Worm (Caenorhabditis elegans) whole organism, L4 larva: ENCODE data around the gene lin-5.
A peak's percentile ranks its signal among the peaks of the same experiment; 100 is the strongest.

Experiments used
- D1046.2 ChIP-seq: fragments of 200-800 bp; sonication (Bioruptor generic); IDR thresholded peaks from 2 replicates; pipeline ENCODE4 v1.3.6; 2022; ENCODE audit warnings: missing genetic modification characterization, missing compliant biosample characterization
- F10B5.3 ChIP-seq: sonication (generic microtip); optimal IDR thresholded peaks from 2 replicates; lab custom pipeline; 2016; ENCODE audit warnings: mild to moderate bottlenecking, missing genetic modification characterization, missing compliant biosample characterization
- F26F4.8 ChIP-seq: fragments of 200-800 bp; sonication (Bioruptor generic); conservative IDR thresholded peaks from 2 replicates; pipeline ENCODE4 v1.3.6; 2022; ENCODE audit warnings: missing genetic modification characterization, missing compliant biosample characterization
- R02D3.7 ChIP-seq: fragments of 150-350 bp; sonication (generic microtip); optimal IDR thresholded peaks from 3 replicates; lab custom pipeline; 2014; ENCODE audit warnings: missing biosample characterization, missing genetic modification characterization
- T20F7.1 ChIP-seq: fragments of 200-800 bp; sonication (Bioruptor generic); optimal IDR thresholded peaks from 2 replicates; lab custom pipeline; 2018; ENCODE audit warnings: mild to moderate bottlenecking, missing genetic modification characterization, missing compliant biosample characterization
- Y5F2A.4 ChIP-seq: fragments of 200-800 bp; sonication (Bioruptor generic); optimal IDR thresholded peaks from 2 replicates; lab custom pipeline; 2018; ENCODE audit warnings: mild to moderate bottlenecking, missing genetic modification characterization, missing compliant biosample characterization
- ZK337.2 ChIP-seq: fragments of 200-800 bp; sonication (Bioruptor generic); IDR thresholded peaks from 2 replicates; pipeline ENCODE4 v1.3.6; 2022; ENCODE audit warnings: missing genetic modification reagents, missing genetic modification characterization, missing compliant biosample characterization
- aha-1 ChIP-seq: fragments of 150-350 bp; peaks from one replicate; lab custom pipeline; 2014; ENCODE audit warnings: missing biosample characterization, missing genetic modification characterization
- ceh-28 ChIP-seq: fragments of 150-350 bp; optimal IDR thresholded peaks from 2 replicates; lab custom pipeline; 2014; ENCODE audit warnings: missing biosample characterization, missing genetic modification reagents, missing genetic modification characterization
- ceh-44 ChIP-seq: fragments of 200-800 bp; sonication (Bioruptor generic); IDR thresholded peaks from 2 replicates; pipeline ENCODE4 v1.3.6; 2022; ENCODE audit warnings: missing genetic modification reagents, missing genetic modification characterization, missing compliant biosample characterization
- daf-16 ChIP-seq, 3 experiments: sonication (generic microtip); optimal IDR thresholded peaks; 2 replicates each; lab custom pipeline; 2016 to 2017; ENCODE audit warnings: missing genetic modification characterization in 3 of 3, missing genetic modification reagents in 3 of 3, mild to moderate bottlenecking in 2 of 3, missing compliant biosample characterization in 2 of 3, missing biosample characterization in 1 of 3, moderate library complexity in 1 of 3
- dmd-6 ChIP-seq: fragments of 200-800 bp; sonication (Bioruptor generic); IDR thresholded peaks from 2 replicates; pipeline ENCODE4 v1.3.6; 2022; ENCODE audit warnings: missing genetic modification reagents, missing genetic modification characterization, missing compliant biosample characterization
- dmd-8 ChIP-seq: fragments of 200-800 bp; sonication (Bioruptor generic); IDR thresholded peaks from 2 replicates; pipeline ENCODE4 v1.3.6; 2022; ENCODE audit warnings: missing genetic modification characterization, missing compliant biosample characterization
- dmd-9 ChIP-seq: fragments of 200-800 bp; sonication (Bioruptor generic); IDR thresholded peaks from 2 replicates; pipeline ENCODE4 v1.3.6; 2022; ENCODE audit warnings: missing genetic modification reagents, missing genetic modification characterization, missing compliant biosample characterization
- dpl-1 ChIP-seq: fragments of 150-350 bp; optimal IDR thresholded peaks from 2 replicates; lab custom pipeline; 2014; ENCODE audit warnings: missing biosample characterization, missing genetic modification reagents, missing genetic modification characterization
- duxl-1 ChIP-seq: sonication (generic microtip); optimal IDR thresholded peaks from 2 replicates; lab custom pipeline; 2016; ENCODE audit warnings: mild to moderate bottlenecking, missing genetic modification characterization, moderate library complexity, missing compliant biosample characterization; ENCODE audit not compliant: poor library complexity
- fkh-10 ChIP-seq: fragments of 150-350 bp; optimal IDR thresholded peaks from 2 replicates; lab custom pipeline; 2014; ENCODE audit warnings: missing biosample characterization, missing genetic modification reagents, missing genetic modification characterization
- fos-1 ChIP-seq: fragments of 150-350 bp; optimal IDR thresholded peaks from 2 replicates; lab custom pipeline; 2014; ENCODE audit warnings: missing biosample characterization, missing genetic modification characterization
- gei-8 ChIP-seq: fragments of 200-800 bp; sonication (Bioruptor generic); optimal IDR thresholded peaks from 2 replicates; lab custom pipeline; 2018; ENCODE audit warnings: mild to moderate bottlenecking, missing genetic modification characterization, missing compliant biosample characterization
- hlh-11 ChIP-seq: fragments of 200-800 bp; sonication (Bioruptor generic); optimal IDR thresholded peaks from 2 replicates; lab custom pipeline; 2018; ENCODE audit warnings: mild to moderate bottlenecking, missing genetic modification characterization, missing compliant biosample characterization
- hlh-30 ChIP-seq: sonication (generic microtip); optimal IDR thresholded peaks from 2 replicates; lab custom pipeline; 2017; ENCODE audit warnings: antibody characterized with exemption, mild to moderate bottlenecking, missing genetic modification characterization, missing compliant biosample characterization; ENCODE audit not compliant: insufficient read depth
- lin-38 ChIP-seq: fragments of 200-800 bp; sonication (Bioruptor generic); IDR thresholded peaks from 2 replicates; pipeline ENCODE4 v1.3.6; 2022; ENCODE audit warnings: missing genetic modification reagents, missing genetic modification characterization, missing compliant biosample characterization
- lsy-2 ChIP-seq, 2 experiments: fragments of 150-350 bp in 1 of 2; sonication (generic microtip) in 1 of 2; optimal IDR thresholded peaks; 2 replicates each; lab custom pipeline; 2014 to 2017; ENCODE audit warnings: missing biosample characterization in 2 of 2, missing genetic modification characterization in 2 of 2
- madf-9 ChIP-seq: fragments of 200-800 bp; sonication (Bioruptor generic); conservative IDR thresholded peaks from 2 replicates; pipeline ENCODE4 v1.3.6; 2022; ENCODE audit warnings: missing genetic modification reagents, missing genetic modification characterization, missing compliant biosample characterization
- mep-1 ChIP-seq: fragments of 150-350 bp; sonication (generic microtip); optimal IDR thresholded peaks from 3 replicates; lab custom pipeline; 2014; ENCODE audit warnings: missing biosample characterization, missing genetic modification characterization
- mes-2 ChIP-seq: sonication (generic microtip); optimal IDR thresholded peaks from 2 replicates; lab custom pipeline; 2016; ENCODE audit warnings: missing genotype, mild to moderate bottlenecking, missing genetic modification characterization, missing compliant biosample characterization; ENCODE audit not compliant: poor library complexity, severe bottlenecking
- mxl-3 ChIP-seq: fragments of 200-800 bp; sonication (Bioruptor generic); optimal IDR thresholded peaks from 2 replicates; lab custom pipeline; 2018; ENCODE audit warnings: mild to moderate bottlenecking, missing genetic modification characterization, missing compliant biosample characterization
- nhr-41 ChIP-seq: fragments of 200-800 bp; sonication (Bioruptor generic); IDR thresholded peaks from 2 replicates; pipeline ENCODE4 v1.3.6; 2022; ENCODE audit warnings: missing genetic modification reagents, missing genetic modification characterization, missing compliant biosample characterization
- nhr-76 ChIP-seq: fragments of 150-350 bp; optimal IDR thresholded peaks from 2 replicates; lab custom pipeline; 2014; ENCODE audit warnings: missing biosample characterization, missing genetic modification characterization
- nhr-77 ChIP-seq: fragments of 150-350 bp; optimal IDR thresholded peaks from 2 replicates; lab custom pipeline; 2014; ENCODE audit warnings: missing biosample characterization, missing genetic modification characterization
- php-3 ChIP-seq: fragments of 200-800 bp; sonication (Bioruptor generic); IDR thresholded peaks from 2 replicates; pipeline ENCODE4 v1.3.6; 2022; ENCODE audit warnings: missing genetic modification reagents, missing genetic modification characterization, missing compliant biosample characterization
- spr-3 ChIP-seq: fragments of 200-800 bp; sonication (Bioruptor generic); optimal IDR thresholded peaks from 2 replicates; lab custom pipeline; 2018; ENCODE audit warnings: mild to moderate bottlenecking, missing genetic modification characterization, missing compliant biosample characterization
- tag-97 ChIP-seq: fragments of 200-800 bp; sonication (Bioruptor generic); IDR thresholded peaks from 2 replicates; pipeline ENCODE4 v1.3.6; 2022; ENCODE audit warnings: missing genetic modification characterization, missing compliant biosample characterization
- tra-1 ChIP-seq: fragments of 200-800 bp; sonication (Bioruptor generic); IDR thresholded peaks from 2 replicates; pipeline ENCODE4 v1.3.6; 2022; ENCODE audit warnings: missing genetic modification reagents, missing genetic modification characterization, missing compliant biosample characterization
- unc-130 ChIP-seq: sonication (generic microtip); optimal IDR thresholded peaks from 2 replicates; lab custom pipeline; 2016; ENCODE audit warnings: missing genetic modification reagents, missing genetic modification characterization, missing compliant biosample characterization
- unc-62 ChIP-seq, 3 experiments: fragments of 150-350 bp in 1 of 3; sonication (generic microtip); optimal IDR thresholded peaks in 2 of 3; peaks in 1 of 3; 1 replicate in 1 of 3; 2 replicates in 2 of 3; lab custom pipeline; 2014 to 2017; ENCODE audit warnings: missing biosample characterization in 3 of 3, missing genetic modification characterization in 3 of 3, missing genetic modification reagents in 3 of 3, missing genotype in 1 of 3
- zag-1 ChIP-seq: fragments of 150-350 bp; optimal IDR thresholded peaks from 2 replicates; lab custom pipeline; 2014; ENCODE audit warnings: missing biosample characterization, missing genetic modification characterization
- zfp-3 ChIP-seq: fragments of 200-800 bp; sonication (Bioruptor generic); conservative IDR thresholded peaks from 2 replicates; pipeline ENCODE4 v1.3.6; 2022; ENCODE audit warnings: missing genetic modification reagents, missing genetic modification characterization, missing compliant biosample characterization
- ztf-7 ChIP-seq: fragments of 150-350 bp; optimal IDR thresholded peaks from 2 replicates; lab custom pipeline; 2014; ENCODE audit warnings: missing biosample characterization, missing genetic modification characterization

The lin-5 gene

DNA sequence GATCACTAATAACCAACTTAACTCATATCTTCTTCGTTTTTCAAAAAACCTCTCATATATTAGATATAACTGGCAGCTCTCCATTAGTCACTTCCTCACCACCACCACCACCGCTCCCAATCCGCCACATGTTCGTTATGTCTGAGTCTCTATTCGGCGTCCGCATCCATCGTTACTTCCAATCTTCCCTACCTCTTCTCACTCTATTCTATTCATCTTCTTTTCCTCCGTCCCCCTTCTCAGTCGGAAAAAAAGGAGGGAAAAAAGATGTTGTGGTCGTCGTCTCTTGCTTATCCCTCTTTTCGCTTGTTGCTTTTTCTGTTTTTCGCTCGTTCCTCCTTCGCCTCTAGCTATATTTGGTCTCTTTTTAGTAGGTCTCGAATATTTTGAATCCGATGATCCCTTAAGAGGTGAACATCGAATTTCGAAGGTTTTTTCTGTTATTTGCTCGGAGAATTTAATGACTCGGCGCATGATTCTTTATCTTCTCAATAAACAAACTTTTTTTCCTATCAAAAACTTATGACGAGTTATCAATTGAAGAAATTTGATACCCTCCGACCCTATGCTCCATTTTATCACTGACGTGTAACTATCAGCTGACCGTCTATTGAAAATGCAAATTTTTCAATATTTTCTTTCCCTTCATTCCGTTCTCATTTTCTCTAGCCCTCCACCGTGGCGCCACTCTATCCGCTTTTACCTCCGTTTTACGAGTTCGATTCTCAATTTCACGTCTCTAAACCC, 31.7 kb downstream of the lin-5 start (continued):
- TF ChIP-seq nhr-76 (no peak), mes-2 (tag; lab: Kevin White, UChicago) (peak; percentile 68), D1046.2 (GFP tag; lab: Robert Waterston, UW) (no peak), php-3 (GFP tag; lab: Robert Waterston, UW) (peak; percentile 75; the same call in 1 of the 2 replicates), dmd-8 (no peak), ceh-44 (no peak), gei-8 (GFP tag; lab: Kevin White, UChicago) (no peak), dmd-6 (peak; percentile 73), nhr-77 (peak; percentile 14), daf-16 (GFP tag; optimal IDR thresholded peaks at IDR 0.05; lab: Kevin White, UChicago) (no peak), daf-16 (tag; optimal IDR thresholded peaks at IDR 0.05; lab: Kevin White, UChicago) (peak; percentile 84), mep-1 (tag; lab: Kevin White, UChicago) (peak; percentile 2), F26F4.8 (GFP tag; lab: Robert Waterston, UW) (no peak), hlh-11 (peak; percentile 28), lsy-2 (tag; optimal IDR thresholded peaks at IDR 0.05; lab: Kevin White, UChicago) (peak; percentile 27 to 57)
- TF ChIP-seq, all 104 proteins: peak for 25

- peak; percentile 25 for TF ChIP-seq unc-130 (GFP tag; lab: Kevin White, UChicago)
- no peak for TF ChIP-seq tag-97 (GFP tag; lab: Robert Waterston, UW)
- no peak for TF ChIP-seq nhr-77
- TF ChIP-seq, all 104 proteins: peak for 1
These were observed 32.4 kb downstream of the lin-5 start, which contains the start of gene ptc-1 for ce11 chrII:7892761-7893272. TSS of gene ptc-1 (plus strand) at chrII:7893222.

DNA sequence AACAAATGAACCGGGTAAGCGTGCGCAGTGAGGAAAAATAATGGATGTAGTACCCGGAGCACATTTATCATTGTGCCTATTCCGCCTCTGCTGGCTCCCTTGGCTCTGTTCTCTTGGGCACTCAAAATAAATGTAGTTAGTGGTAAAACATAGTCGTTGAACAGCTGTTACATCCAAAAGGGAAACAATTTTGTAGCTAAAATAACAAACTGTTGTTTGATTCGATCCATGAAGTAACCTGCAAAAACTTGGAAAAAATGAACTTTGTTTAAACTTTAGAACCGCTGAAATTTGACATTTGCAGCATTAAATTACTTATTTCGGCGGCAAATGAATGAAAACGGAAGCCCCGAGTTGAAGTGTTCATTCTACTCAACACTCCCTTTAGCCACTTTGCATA, 33.3 kb downstream of the lin-5 start:
- TF ChIP-seq aha-1 (peak; percentile 78), dmd-9 (GFP tag; lab: Robert Waterston, UW) (no peak), unc-62 (GFP tag; optimal IDR thresholded peaks at IDR 0.05 in 1 of 2; lab: Kevin White, UChicago) (peak in 1 of 2 experiments; percentile 68), unc-62 (tag; optimal IDR thresholded peaks at IDR 0.05; lab: Kevin White, UChicago) (no peak)

DNA sequence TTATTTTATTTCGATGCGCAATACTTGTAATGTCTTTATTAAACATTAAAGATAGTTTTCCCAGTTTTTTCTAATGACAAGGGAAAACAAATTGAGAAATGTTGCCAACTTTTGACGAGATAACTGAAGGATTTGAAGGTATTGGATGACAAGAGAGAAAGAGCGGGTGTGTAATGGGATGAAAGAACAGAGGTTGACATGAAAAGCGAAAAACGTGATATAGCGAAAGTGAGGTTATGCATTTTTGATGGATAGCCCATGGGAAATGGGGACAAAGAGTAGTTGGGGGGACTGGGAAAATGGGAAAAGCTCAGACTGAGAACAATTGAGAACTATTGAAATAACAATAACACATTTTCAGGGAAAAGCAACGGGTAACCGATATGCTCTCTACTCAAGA, 34.8 kb downstream of the lin-5 start:
- no peak for TF ChIP-seq ztf-7
- no peak for TF ChIP-seq ZK337.2
- no peak for TF ChIP-seq spr-3 (GFP tag; lab: Kevin White, UChicago)
- TF ChIP-seq lsy-2 (tag; optimal IDR thresholded peaks at IDR 0.05; lab: Kevin White, UChicago), result peak in 1 of 2 experiments; percentile 0
- no peak for TF ChIP-seq Y5F2A.4
- TF ChIP-seq php-3 (GFP tag; lab: Robert Waterston, UW), result no peak
- 0 out of 2 replicates have a peak, but pooled peaks have one; percentile 36 for TF ChIP-seq madf-9
- TF ChIP-seq unc-62 (GFP tag; optimal IDR thresholded peaks at IDR 0.05 in 1 of 2; lab: Kevin White, UChicago), result peak in 1 of 2 experiments; percentile 98
- TF ChIP-seq unc-62 (tag; optimal IDR thresholded peaks at IDR 0.05; lab: Kevin White, UChicago), result no peak
- no peak for TF ChIP-seq nhr-41 (GFP tag; lab: Robert Waterston, UW)
- TF ChIP-seq R02D3.7 (tag; lab: Kevin White, UChicago), result no peak
- TF ChIP-seq zag-1 (tag; lab: Kevin White, UChicago), result no peak
- no peak for TF ChIP-seq ceh-28 (tag; lab: Kevin White, UChicago)
- no peak for TF ChIP-seq dpl-1 (GFP tag; lab: Kevin White, UChicago)
- no peak for TF ChIP-seq F10B5.3
- no peak for TF ChIP-seq tra-1 (GFP tag; lab: Robert Waterston, UW)
- TF ChIP-seq T20F7.1 (GFP tag; lab: Kevin White, UChicago), result peak; percentile 1
- no peak for TF ChIP-seq zfp-3 (GFP tag; lab: Robert Waterston, UW)
- TF ChIP-seq nhr-77, result no peak
- TF ChIP-seq mxl-3 (GFP tag; lab: Kevin White, UChicago), result no peak
- no peak for TF ChIP-seq lin-38 (GFP tag; lab: Robert Waterston, UW)
- no peak for TF ChIP-seq fkh-10 (GFP tag; lab: Kevin White, UChicago)
- no peak for TF ChIP-seq duxl-1 (tag; lab: Kevin White, UChicago)
- TF ChIP-seq hlh-30 (tag; lab: Kevin White, UChicago), result peak; percentile 19
- no peak for TF ChIP-seq fos-1 (tag; lab: Kevin White, UChicago)
